Fruit fly (Drosophila melanogaster): Measurements from ENCODE around the gene Cpsf6.

- TF ChIP-seq OdsH (GFP tag; optimal IDR thresholded peaks at IDR 0.05) = peak; percentile 62
- TF ChIP-seq CrebA (GFP tag; optimal IDR thresholded peaks at IDR 0.05; ENCODE audit: borderline replicate concordance) = no peak
- no peak for TF ChIP-seq usp (GFP tag; optimal IDR thresholded peaks at IDR 0.05)
Observed at dm6 chr3L:8346100-8346980, 31.0 kb upstream of the Cpsf6 start, which contains the start of the genes CG7182 and GAPcenA.
